Fruit fly (Drosophila melanogaster) whole organism, wandering third instar larva: ENCODE results near the gene nht.

Experiments
- GATAd ChIP-seq: sonication (Bioruptor generic); optimal IDR thresholded peaks from 2 replicates; lab custom pipeline; 2016; ENCODE audit warnings: missing biosample characterization, missing genetic modification characterization
- psq ChIP-seq: fragments of 200-800 bp; sonication (Bioruptor generic); optimal IDR thresholded peaks from 3 replicates; lab custom pipeline; 2017; ENCODE audit warnings: missing biosample characterization, mild to moderate bottlenecking, missing genetic modification characterization, moderate library complexity

- TF ChIP-seq psq: no peak
- TF ChIP-seq GATAd (GFP tag; lab: Kevin White, UChicago): no peak
Observed at dm6 chr2L:15319208-15319607, 507 bp upstream of the nht start.
